Worm (Caenorhabditis elegans) whole organism, L3 larva: ENCODE measurements around the gene T14B4.9.

Source experiments
- elt-2 ChIP-seq: sonication (generic microtip); optimal IDR thresholded peaks from 2 replicates; lab custom pipeline; 2016; ENCODE audit warnings: missing genetic modification reagents, mild to moderate bottlenecking, missing genetic modification characterization, missing compliant biosample characterization
- elt-3 ChIP-seq, 3 experiments: fragments of 150-350 bp in 1 of 3; sonication (generic microtip) in 2 of 3; optimal IDR thresholded peaks; 2 replicates in 2 of 3; 4 replicates in 1 of 3; lab custom pipeline; 2014 to 2017; ENCODE audit warnings: missing biosample characterization in 3 of 3, missing genetic modification characterization in 3 of 3
- fkh-2 ChIP-seq: fragments of 150-350 bp; optimal IDR thresholded peaks from 2 replicates; lab custom pipeline; 2014; ENCODE audit warnings: missing biosample characterization, missing genetic modification reagents, missing genetic modification characterization
- nhr-12 ChIP-seq: fragments of 150-350 bp; optimal IDR thresholded peaks from 2 replicates; lab custom pipeline; 2014; ENCODE audit warnings: missing biosample characterization, missing genetic modification characterization
- nhr-237 ChIP-seq: fragments of 150-350 bp; optimal IDR thresholded peaks from 2 replicates; lab custom pipeline; 2014; ENCODE audit warnings: missing biosample characterization, missing genetic modification characterization
- nhr-25 ChIP-seq: sonication (generic microtip); optimal IDR thresholded peaks from 2 replicates; lab custom pipeline; 2017; ENCODE audit warnings: missing biosample characterization, missing genetic modification characterization
- nhr-28 ChIP-seq: fragments of 150-350 bp; optimal IDR thresholded peaks from 2 replicates; lab custom pipeline; 2014; ENCODE audit warnings: missing biosample characterization, missing genetic modification characterization
- pha-4 ChIP-seq: fragments of 150-350 bp; optimal IDR thresholded peaks from 2 replicates; lab custom pipeline; 2014; ENCODE audit warnings: missing biosample characterization, missing genetic modification reagents, missing genetic modification characterization
- skn-1 ChIP-seq: fragments of 150-350 bp; optimal IDR thresholded peaks from 2 replicates; lab custom pipeline; 2014; ENCODE audit warnings: missing biosample characterization, missing genetic modification characterization
- zag-1 ChIP-seq: fragments of 150-350 bp; optimal IDR thresholded peaks from 2 replicates; lab custom pipeline; 2014; ENCODE audit warnings: missing biosample characterization, missing genetic modification characterization

DNA sequence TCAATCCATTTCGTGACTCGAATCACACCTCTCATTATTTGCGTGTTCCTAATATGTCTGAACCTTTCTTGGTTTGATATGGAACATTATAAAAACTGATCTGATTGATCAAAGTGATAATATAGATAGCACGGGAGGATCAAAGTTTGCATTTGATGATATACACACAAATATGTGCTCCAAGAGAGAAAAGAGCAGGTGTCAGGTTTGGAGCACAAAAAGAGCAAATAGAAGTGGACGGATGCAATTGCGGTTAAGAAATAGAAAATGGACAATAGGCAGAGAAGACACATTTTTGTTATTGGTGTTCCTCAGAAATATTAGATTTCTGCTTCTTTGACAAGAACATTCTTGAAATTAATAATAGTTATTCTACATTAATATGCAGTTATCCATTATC, 34.8 kb downstream of the T14B4.9 start, which contains the start of gene C18H9.1:
- TF ChIP-seq nhr-237 (no peak), nhr-12 (no peak), pha-4 (tag; lab: Kevin White, UChicago) (no peak), zag-1 (tag; lab: Kevin White, UChicago) (no peak), fkh-2 (no peak), nhr-25 (tag; lab: Kevin White, UChicago) (no peak), elt-3 (tag; optimal IDR thresholded peaks at IDR 0.05; lab: Kevin White, UChicago) (no peak), skn-1 (no peak), elt-2 (tag; lab: Kevin White, UChicago) (no peak), nhr-28 (no peak)
